Fruit fly (Drosophila melanogaster): ENCODE results near the gene CG3808.

- TF ChIP-seq Sin3A (optimal IDR thresholded peaks at IDR 0.05) (no peak), insv (optimal IDR thresholded peaks at IDR 0.05) (no peak), psq (optimal IDR thresholded peaks at IDR 0.05) (no peak)
Observed at dm6 chr3L:19016805-19017161, 16.4 kb upstream of the CG3808 start.

All from Kc167 (cell line).